Fruit fly (Drosophila melanogaster): ENCODE data around the gene cal1.

- no peak for TF ChIP-seq shn (GFP tag; optimal IDR thresholded peaks at IDR 0.05)
- no peak for TF ChIP-seq ems (GFP tag; optimal IDR thresholded peaks at IDR 0.05)
- TF ChIP-seq gro (GFP tag; optimal IDR thresholded peaks at IDR 0.05) = no peak
- no peak for TF ChIP-seq wor (GFP tag; IDR thresholded peaks at IDR 0.05)
- TF ChIP-seq CG12104 (GFP tag; optimal IDR thresholded peaks at IDR 0.05) = no peak
- TF ChIP-seq Hr51 (GFP tag; optimal IDR thresholded peaks at IDR 0.05) = no peak
- no peak for TF ChIP-seq sim (GFP tag; IDR thresholded peaks at IDR 0.05)
- no peak for TF ChIP-seq tup (GFP tag; optimal IDR thresholded peaks at IDR 0.05)
- no peak for TF ChIP-seq CG17186 (GFP tag; optimal IDR thresholded peaks at IDR 0.05)
- TF ChIP-seq Sin3A (optimal IDR thresholded peaks at IDR 0.05) = no peak
- no peak for TF ChIP-seq CG10979 (tag; optimal IDR thresholded peaks at IDR 0.05)
- no peak for TF ChIP-seq CG13624 (GFP tag; optimal IDR thresholded peaks at IDR 0.05)
Measured at dm6 chr3R:17108881-17109280, 20.8 kb downstream of the cal1 start.

Measured in whole organism, embryonic.